Fruit fly (Drosophila melanogaster): ENCODE data around the gene AP-1gamma.

Gene AP-1gamma

dm6 chrX:9082600-9082999 lies 25.9 kb upstream of the AP-1gamma start, which contains the start of gene APC4 (continued):
- TF ChIP-seq fd96Cb (tag; optimal IDR thresholded peaks at IDR 0.05) (no peak), klu (GFP tag; IDR thresholded peaks at IDR 0.05) (no peak), slp2 (GFP tag; optimal IDR thresholded peaks at IDR 0.05) (no peak), CG17359 (tag; optimal IDR thresholded peaks at IDR 0.05) (peak; percentile 25), eve (GFP tag; optimal IDR thresholded peaks at IDR 0.05) (no peak), CrebB (tag; optimal IDR thresholded peaks at IDR 0.05) (no peak), CG10321 (GFP tag; IDR thresholded peaks at IDR 0.05) (no peak), Nf-YB (GFP tag; optimal IDR thresholded peaks at IDR 0.05) (no peak), nmo (GFP tag; optimal IDR thresholded peaks at IDR 0.05) (peak; percentile 49), trem (tag; optimal IDR thresholded peaks at IDR 0.05) (no peak), Dfd (GFP tag; optimal IDR thresholded peaks at IDR 0.05) (no peak), CG9609 (GFP tag; optimal IDR thresholded peaks at IDR 0.05) (peak; percentile 12), bsh (GFP tag; optimal IDR thresholded peaks at IDR 0.05) (no peak), lmd (GFP tag; IDR thresholded peaks at IDR 0.05) (no peak), hbn (GFP tag; IDR thresholded peaks at IDR 0.05; ENCODE audit: partially characterized antibody) (no peak), schlank (tag; optimal IDR thresholded peaks at IDR 0.05) (no peak), CG34376 (GFP tag; optimal IDR thresholded peaks at IDR 0.05) (peak; percentile 43), Adf1 (GFP tag; IDR thresholded peaks at IDR 0.05) (no peak), az2 (GFP tag; optimal IDR thresholded peaks at IDR 0.05) (peak; percentile 23), CG6791 (GFP tag; IDR thresholded peaks at IDR 0.05; ENCODE audit: partially characterized antibody) (no peak), CG4328 (GFP tag; optimal IDR thresholded peaks at IDR 0.05) (no peak), peb (GFP tag; IDR thresholded peaks at IDR 0.05) (no peak), Rx (GFP tag; IDR thresholded peaks at IDR 0.05) (no peak), CG12659 (GFP tag; optimal IDR thresholded peaks at IDR 0.05) (peak; percentile 49), Ets97D (GFP tag; optimal IDR thresholded peaks at IDR 0.05) (peak; percentile 12), CG5245 (GFP tag; optimal IDR thresholded peaks at IDR 0.05) (no peak), jing (GFP tag; optimal IDR thresholded peaks at IDR 0.05) (no peak), fru (optimal IDR thresholded peaks at IDR 0.05) (no peak), zen (tag; optimal IDR thresholded peaks at IDR 0.05) (peak; percentile 13), pfk (GFP tag; optimal IDR thresholded peaks at IDR 0.05) (no peak), hb (GFP tag; IDR thresholded peaks at IDR 0.05; ENCODE audit: partially characterized antibody) (no peak), CG3407 (GFP tag; optimal IDR thresholded peaks at IDR 0.05) (no peak), CG12104 (GFP tag; optimal IDR thresholded peaks at IDR 0.05) (no peak), Tbp (GFP tag; optimal IDR thresholded peaks at IDR 0.05) (no peak), CG13624 (GFP tag; optimal IDR thresholded peaks at IDR 0.05) (peak; percentile 27), E2f1 (GFP tag; IDR thresholded peaks at IDR 0.05) (no peak), CG34224 (GFP tag; IDR thresholded peaks at IDR 0.05; ENCODE audit: partially characterized antibody) (no peak), CG8924 (tag; optimal IDR thresholded peaks at IDR 0.05) (peak; percentile 28), Hmx (GFP tag; optimal IDR thresholded peaks at IDR 0.05) (no peak), CG17328 (GFP tag; IDR thresholded peaks at IDR 0.05) (no peak), CG9215 (GFP tag; IDR thresholded peaks at IDR 0.05) (no peak), Xbp1 (GFP tag; optimal IDR thresholded peaks at IDR 0.05) (peak; percentile 30), Max (GFP tag; optimal IDR thresholded peaks at IDR 0.05) (no peak), CG10543 (GFP tag; optimal IDR thresholded peaks at IDR 0.05) (peak; percentile 26), CG7786 (GFP tag; optimal IDR thresholded peaks at IDR 0.05) (peak; percentile 9), CG12071 (GFP tag; optimal IDR thresholded peaks at IDR 0.05) (no peak), jumu (GFP tag; optimal IDR thresholded peaks at IDR 0.05) (no peak), CG13894 (tag; optimal IDR thresholded peaks at IDR 0.05) (no peak), CG2712 (tag; optimal IDR thresholded peaks at IDR 0.05) (peak; percentile 23), CG1603 (tag; optimal IDR thresholded peaks at IDR 0.05) (no peak), CG2116 (GFP tag; optimal IDR thresholded peaks at IDR 0.05) (peak; percentile 43), CG11093 (GFP tag; IDR thresholded peaks at IDR 0.05) (no peak)
